Worm (Caenorhabditis elegans): Measurements from ENCODE around the gene Y39B6A.37.

DNA sequence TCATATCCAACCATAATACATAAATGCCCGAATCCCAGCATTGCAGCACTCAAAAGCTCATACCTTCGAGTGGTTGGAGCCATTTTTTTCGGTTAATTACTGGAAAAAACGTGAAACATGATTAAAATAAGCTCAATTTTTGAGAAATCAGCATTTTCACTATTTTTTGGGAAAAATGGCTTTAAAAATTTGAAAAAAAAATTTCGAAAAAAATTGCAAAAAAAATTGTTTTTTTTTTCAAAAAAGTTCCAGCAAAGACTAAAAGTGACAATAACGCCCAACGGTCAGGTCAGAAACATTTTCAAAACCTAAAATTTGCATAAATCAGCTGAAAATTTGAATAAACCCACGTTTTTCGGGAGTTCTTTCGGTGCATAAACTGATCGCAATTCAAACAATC, 34.0 kb downstream of the Y39B6A.37 start, which contains the start of gene Y39B6A.29:
- TF ChIP-seq nhr-237 (tag; optimal IDR thresholded peaks at IDR 0.05) = no peak
- TF ChIP-seq lin-39 (tag; optimal IDR thresholded peaks at IDR 0.05) = no peak
- TF ChIP-seq ceh-28 (tag; optimal IDR thresholded peaks at IDR 0.05) = no peak

Measured in whole organism, L4 larva.